Fruit fly (Drosophila melanogaster) whole organism, embryonic: ENCODE results near the gene HemK2.

Experiments used
- Antp ChIP-seq: fragments of 200-800 bp; sonication (Bioruptor generic); optimal IDR thresholded peaks from 3 replicates; lab custom pipeline; 2016; ENCODE audit warnings: missing biosample characterization, missing genetic modification characterization
- Bdp1 ChIP-seq: fragments of 200-800 bp; sonication (Bioruptor generic); optimal IDR thresholded peaks from 3 replicates; lab custom pipeline; 2016; ENCODE audit warnings: missing biosample characterization, missing genetic modification characterization
- CG10267 ChIP-seq: fragments of 200-800 bp; sonication (Bioruptor generic); optimal IDR thresholded peaks from 2 replicates; lab custom pipeline; 2018; ENCODE audit warnings: missing biosample characterization, mild to moderate bottlenecking, missing genetic modification characterization, moderate library complexity
- CG10274 ChIP-seq: fragments of 200-800 bp; sonication (Bioruptor generic); optimal IDR thresholded peaks from 3 replicates; lab custom pipeline; 2017; ENCODE audit warnings: missing biosample characterization, mild to moderate bottlenecking, missing genetic modification characterization
- CG10321 ChIP-seq: fragments of 200-800 bp; sonication (Bioruptor generic); IDR thresholded peaks from 2 replicates; pipeline ENCODE4 v1.3.6; 2022; ENCODE audit warnings: missing biosample characterization, missing genetic modification characterization
- CG10366 ChIP-seq: fragments of 200-800 bp; sonication (Bioruptor generic); IDR thresholded peaks from 2 replicates; pipeline ENCODE4 v1.3.6; 2022; ENCODE audit warnings: missing biosample characterization, missing genetic modification characterization
- CG11504 ChIP-seq: fragments of 200-800 bp; sonication (Bioruptor generic); optimal IDR thresholded peaks from 3 replicates; lab custom pipeline; 2019; ENCODE audit warnings: missing biosample characterization, mild to moderate bottlenecking, missing genetic modification characterization, moderate library complexity
- CG12155 ChIP-seq: fragments of 200-800 bp; sonication (Bioruptor generic); optimal IDR thresholded peaks from 3 replicates; lab custom pipeline; 2016; ENCODE audit warnings: missing biosample characterization, missing genetic modification characterization
- CG12744 ChIP-seq: fragments of 200-800 bp; sonication (Bioruptor generic); optimal IDR thresholded peaks from 2 replicates; lab custom pipeline; 2016; ENCODE audit warnings: missing biosample characterization, missing genetic modification characterization
- CG13894 ChIP-seq: fragments of 200-800 bp; sonication (Bioruptor generic); optimal IDR thresholded peaks from 3 replicates; lab custom pipeline; 2018; ENCODE audit warnings: missing biosample characterization, mild to moderate bottlenecking, missing genetic modification characterization, moderate library complexity
- CG15514 ChIP-seq: fragments of 200-800 bp; sonication (Bioruptor generic); optimal IDR thresholded peaks from 3 replicates; lab custom pipeline; 2017; ENCODE audit warnings: missing biosample characterization, missing genetic modification characterization, mild to moderate bottlenecking, moderate library complexity, missing genetic modification reagents
- CG6683 ChIP-seq: fragments of 200-800 bp; sonication (Bioruptor generic); optimal IDR thresholded peaks from 2 replicates; lab custom pipeline; 2017; ENCODE audit warnings: missing biosample characterization, mild to moderate bottlenecking, missing genetic modification characterization, missing genetic modification reagents
- CG7357 ChIP-seq: fragments of 200-800 bp; sonication (Bioruptor generic); IDR thresholded peaks from 3 replicates; pipeline ENCODE4 v1.3.6; 2022; ENCODE audit warnings: missing biosample characterization, missing genetic modification characterization
- CG8290 ChIP-seq, 3 experiments: fragments of 200-800 bp; sonication (Bioruptor generic); optimal IDR thresholded peaks; 2 replicates each; lab custom pipeline; 2016 to 2019; ENCODE audit warnings: missing biosample characterization in 3 of 3, missing genetic modification characterization in 3 of 3, mild to moderate bottlenecking in 2 of 3, moderate library complexity in 1 of 3
- Deaf1 ChIP-seq: fragments of 200-800 bp; optimal IDR thresholded peaks from 3 replicates; lab custom pipeline; 2019; ENCODE audit warnings: missing biosample characterization, mild to moderate bottlenecking, missing genetic modification characterization, moderate library complexity
- GATAe ChIP-seq: fragments of 200-800 bp; sonication (Bioruptor generic); conservative IDR thresholded peaks from 2 replicates; pipeline ENCODE4 v1.3.6; 2022; ENCODE audit warnings: missing biosample characterization, missing genetic modification characterization
- HHEX ChIP-seq: fragments of 200-800 bp; sonication (Bioruptor generic); optimal IDR thresholded peaks from 3 replicates; lab custom pipeline; 2017; ENCODE audit warnings: missing biosample characterization, mild to moderate bottlenecking, missing genetic modification characterization, missing genetic modification reagents
- HmgZ ChIP-seq: fragments of 200-800 bp; sonication (Bioruptor generic); optimal IDR thresholded peaks from 2 replicates; lab custom pipeline; 2018; ENCODE audit warnings: missing biosample characterization, mild to moderate bottlenecking, missing genetic modification characterization
- Hr3 ChIP-seq: fragments of 200-800 bp; sonication (Bioruptor generic); optimal IDR thresholded peaks from 3 replicates; lab custom pipeline; 2016; ENCODE audit warnings: missing biosample characterization, missing genetic modification characterization
- Mad ChIP-seq: fragments of 200-800 bp; sonication (Bioruptor generic); optimal IDR thresholded peaks from 2 replicates; lab custom pipeline; 2016; ENCODE audit warnings: missing biosample characterization, missing genetic modification characterization
- Mes4 ChIP-seq: fragments of 200-800 bp; sonication (Bioruptor generic); optimal IDR thresholded peaks from 2 replicates; lab custom pipeline; 2016; ENCODE audit warnings: missing biosample characterization, missing genetic modification characterization
- NFAT ChIP-seq: fragments of 200-800 bp; sonication (Bioruptor generic); IDR thresholded peaks from 2 replicates; pipeline ENCODE4 v1.3.6; 2022; ENCODE audit warnings: missing biosample characterization, missing genetic modification characterization
- Opbp ChIP-seq: fragments of 200-800 bp; sonication (Bioruptor generic); IDR thresholded peaks from 3 replicates; pipeline ENCODE4 v1.3.6; 2022; ENCODE audit warnings: missing biosample characterization, missing genetic modification characterization; ENCODE audit not compliant: partially characterized antibody
- PHDP ChIP-seq: fragments of 200-800 bp; sonication (Bioruptor generic); optimal IDR thresholded peaks from 3 replicates; lab custom pipeline; 2018; ENCODE audit warnings: missing biosample characterization, mild to moderate bottlenecking, missing genetic modification characterization, moderate library complexity
- Rfx ChIP-seq: fragments of 200-800 bp; sonication (Bioruptor generic); IDR thresholded peaks from 2 replicates; pipeline ENCODE4 v1.3.6; 2022; ENCODE audit warnings: missing biosample characterization, missing genetic modification characterization
- Scr ChIP-seq: fragments of 200-800 bp; sonication (Bioruptor generic); IDR thresholded peaks from 2 replicates; pipeline ENCODE4 v1.3.6; 2022; ENCODE audit warnings: missing biosample characterization, missing genetic modification characterization; ENCODE audit not compliant: partially characterized antibody
- Side ChIP-seq: fragments of 200-800 bp; sonication (Bioruptor generic); optimal IDR thresholded peaks from 2 replicates; lab custom pipeline; 2016; ENCODE audit warnings: missing biosample characterization, missing genetic modification characterization
- Sry-δ ChIP-seq: fragments of 200-800 bp; sonication (Bioruptor generic); optimal IDR thresholded peaks from 2 replicates; lab custom pipeline; 2016; ENCODE audit warnings: missing biosample characterization, missing genetic modification characterization
- Xbp1 ChIP-seq: fragments of 200-800 bp; sonication (Bioruptor generic); optimal IDR thresholded peaks from 3 replicates; lab custom pipeline; 2016; ENCODE audit warnings: missing biosample characterization, mild to moderate bottlenecking, missing genetic modification characterization
- ap ChIP-seq: fragments of 200-800 bp; sonication (Bioruptor generic); IDR thresholded peaks from 2 replicates; pipeline ENCODE4 v1.3.6; 2022; ENCODE audit warnings: missing biosample characterization, missing genetic modification characterization
- bbx ChIP-seq: fragments of 200-800 bp; sonication (Bioruptor generic); IDR thresholded peaks from 2 replicates; pipeline ENCODE4 v1.3.6; 2022; ENCODE audit warnings: missing biosample characterization, missing genetic modification characterization; ENCODE audit not compliant: partially characterized antibody
- bigmax ChIP-seq: fragments of 200-800 bp; sonication (Bioruptor generic); optimal IDR thresholded peaks from 2 replicates; lab custom pipeline; 2018; ENCODE audit warnings: missing biosample characterization, mild to moderate bottlenecking, missing genetic modification characterization
- br ChIP-seq: fragments of >200 bp; optimal IDR thresholded peaks from 2 replicates; lab custom pipeline; 2017
- ems ChIP-seq: fragments of 200-800 bp; sonication (Bioruptor generic); optimal IDR thresholded peaks from 3 replicates; lab custom pipeline; 2016; ENCODE audit warnings: missing biosample characterization, missing genetic modification characterization
- fd96Cb ChIP-seq: fragments of 200-800 bp; sonication (Bioruptor generic); optimal IDR thresholded peaks from 2 replicates; lab custom pipeline; 2018; ENCODE audit warnings: missing biosample characterization, mild to moderate bottlenecking, missing genetic modification characterization, moderate library complexity
- gce ChIP-seq: fragments of 200-800 bp; sonication (Bioruptor generic); IDR thresholded peaks from 3 replicates; pipeline ENCODE4 v1.3.6; 2022; ENCODE audit warnings: missing biosample characterization, missing genetic modification characterization
- jing ChIP-seq: fragments of 200-800 bp; sonication (Bioruptor generic); optimal IDR thresholded peaks from 2 replicates; lab custom pipeline; 2018; ENCODE audit warnings: missing biosample characterization, mild to moderate bottlenecking, missing genetic modification characterization
- jumu ChIP-seq: fragments of 200-800 bp; sonication (Bioruptor generic); optimal IDR thresholded peaks from 3 replicates; lab custom pipeline; 2016; ENCODE audit warnings: missing biosample characterization, missing genetic modification characterization
- knrl ChIP-seq: fragments of 200-800 bp; sonication (Bioruptor generic); IDR thresholded peaks from 3 replicates; pipeline ENCODE4 v1.3.6; 2022; ENCODE audit warnings: missing biosample characterization, missing genetic modification characterization; ENCODE audit not compliant: partially characterized antibody
- nau ChIP-seq: fragments of 200-800 bp; sonication (Bioruptor generic); optimal IDR thresholded peaks from 3 replicates; lab custom pipeline; 2017; ENCODE audit warnings: missing biosample characterization, mild to moderate bottlenecking, missing genetic modification characterization, missing genetic modification reagents
- peb ChIP-seq: fragments of 200-800 bp; sonication (Bioruptor generic); IDR thresholded peaks from 2 replicates; pipeline ENCODE4 v1.3.6; 2022; ENCODE audit warnings: missing biosample characterization, missing genetic modification characterization
- prd ChIP-seq, 3 experiments: fragments of >200 bp in 2 of 3; fragments of 200-800 bp in 1 of 3; sonication (Bioruptor generic) in 1 of 3; optimal IDR thresholded peaks in 2 of 3; IDR thresholded peaks in 1 of 3; 2 replicates in 2 of 3; 3 replicates in 1 of 3; pipeline versions ENCODE4 v1.3.6 to Lab custom; 2017 to 2022; ENCODE audit warnings: missing biosample characterization in 1 of 3, missing genetic modification characterization in 1 of 3
- psq ChIP-seq: fragments of 200-800 bp; sonication (Bioruptor generic); optimal IDR thresholded peaks from 2 replicates; lab custom pipeline; 2017; ENCODE audit warnings: missing biosample characterization, missing genetic modification characterization
- pum ChIP-seq: fragments of 200-800 bp; sonication (Bioruptor generic); optimal IDR thresholded peaks from 2 replicates; lab custom pipeline; 2016; ENCODE audit warnings: missing biosample characterization, missing genetic modification characterization
- pzg ChIP-seq: fragments of 200-800 bp; sonication (Bioruptor generic); optimal IDR thresholded peaks from 3 replicates; lab custom pipeline; 2018; ENCODE audit warnings: missing biosample characterization, mild to moderate bottlenecking, missing genetic modification characterization, moderate library complexity
- row ChIP-seq: fragments of 200-800 bp; sonication (Bioruptor generic); IDR thresholded peaks from 3 replicates; pipeline ENCODE4 v1.3.6; 2022; ENCODE audit warnings: missing biosample characterization, missing genetic modification characterization
- salm ChIP-seq: fragments of 200-800 bp; sonication (Bioruptor generic); optimal IDR thresholded peaks from 2 replicates; lab custom pipeline; 2018; ENCODE audit warnings: missing biosample characterization, mild to moderate bottlenecking, missing genetic modification characterization
- sima ChIP-seq: fragments of 200-800 bp; sonication (Bioruptor generic); optimal IDR thresholded peaks from 2 replicates; lab custom pipeline; 2016; ENCODE audit warnings: missing biosample characterization, missing genetic modification characterization
- sqz ChIP-seq: fragments of 200-800 bp; sonication (Bioruptor generic); optimal IDR thresholded peaks from 3 replicates; lab custom pipeline; 2018; ENCODE audit warnings: missing biosample characterization, mild to moderate bottlenecking, missing genetic modification characterization

HemK2 gene

dm6 chr2L:2769476-2770185 lies 10.2 kb upstream of the HemK2 start, which contains the start of the genes colt and HINT1 (continued):
- TF ChIP-seq CG12155 (GFP tag; lab: Kevin White, UChicago) (no peak), CG7357 (GFP tag; lab: Robert Waterston, UW) (no peak), br (lab: Kevin White, UChicago) (no peak), Antp (GFP tag; lab: Kevin White, UChicago) (no peak), bbx (GFP tag; lab: Robert Waterston, UW) (peak; percentile 9; the same call in 1 of the 2 replicates), NFAT (GFP tag; lab: Robert Waterston, UW) (peak; percentile 51; the same call in 1 of the 2 replicates), CG10267 (tag; lab: Kevin White, UChicago) (peak; percentile 45), Mad (no peak), Side (no peak), jumu (GFP tag; lab: Kevin White, UChicago) (no peak), fd96Cb (no peak), Xbp1 (GFP tag; lab: Kevin White, UChicago) (peak; percentile 22), CG12744 (GFP tag; lab: Kevin White, UChicago) (no peak), CG11504 (tag; lab: Kevin White, UChicago) (peak; percentile 50), sqz (GFP tag; lab: Kevin White, UChicago) (peak; percentile 33), ap (GFP tag; lab: Robert Waterston, UW) (no peak), sima (GFP tag; lab: Kevin White, UChicago) (no peak), Sry-δ (GFP tag; lab: Kevin White, UChicago) (peak; percentile 41), nau (GFP tag; lab: Kevin White, UChicago) (no peak), prd (optimal IDR thresholded peaks at IDR 0.05; lab: Kevin White, UChicago) (no peak), prd (GFP tag; IDR thresholded peaks at IDR 0.05; lab: Robert Waterston, UW) (no peak), jing (GFP tag; lab: Kevin White, UChicago) (no peak), psq (GFP tag; lab: Kevin White, UChicago) (no peak), Hr3 (GFP tag; lab: Kevin White, UChicago) (no peak), Deaf1 (tag; lab: Kevin White, UChicago) (peak; percentile 60), Mes4 (GFP tag; lab: Kevin White, UChicago) (no peak), knrl (GFP tag; lab: Robert Waterston, UW) (peak; percentile 36; the same call in 1 of the 3 replicates), CG10366 (GFP tag; lab: Robert Waterston, UW) (no peak), Bdp1 (GFP tag; lab: Kevin White, UChicago) (no peak), bigmax (GFP tag; lab: Kevin White, UChicago) (no peak), CG10274 (GFP tag; lab: Kevin White, UChicago) (no peak), GATAe (no peak), CG10321 (no peak), Rfx (GFP tag; lab: Robert Waterston, UW) (peak; percentile 37; the same call in 1 of the 2 replicates), Scr (GFP tag; lab: Robert Waterston, UW) (peak; percentile 49), PHDP (tag; lab: Kevin White, UChicago) (peak; percentile 17), HHEX (GFP tag; lab: Kevin White, UChicago) (no peak), CG13894 (tag; lab: Kevin White, UChicago) (peak; percentile 67), gce (GFP tag; lab: Robert Waterston, UW) (no peak), HmgZ (tag; lab: Kevin White, UChicago) (peak; percentile 50), CG6683 (GFP tag; lab: Kevin White, UChicago) (no peak), row (GFP tag; lab: Robert Waterston, UW) (peak; percentile 47), salm (peak; percentile 17), Opbp (GFP tag; lab: Robert Waterston, UW) (peak; percentile 47; the same call in 1 of the 3 replicates), pum (GFP tag; lab: Kevin White, UChicago) (no peak), CG8290 (GFP tag; optimal IDR thresholded peaks at IDR 0.05; lab: Kevin White, UChicago) (no peak), CG8290 (tag; optimal IDR thresholded peaks at IDR 0.05; lab: Kevin White, UChicago) (peak in 1 of 2 experiments; percentile 18), ems (GFP tag; lab: Kevin White, UChicago) (peak; percentile 25), CG15514 (GFP tag; lab: Kevin White, UChicago) (peak; percentile 94), peb (GFP tag; lab: Robert Waterston, UW) (no peak), pzg (GFP tag; lab: Kevin White, UChicago) (peak; percentile 85)
